Worm (Caenorhabditis elegans): ENCODE measurements around the gene sfxn-1.2.
A peak's percentile ranks its signal among the peaks of the same experiment; 100 is the strongest.

sfxn-1.2 gene

DNA sequence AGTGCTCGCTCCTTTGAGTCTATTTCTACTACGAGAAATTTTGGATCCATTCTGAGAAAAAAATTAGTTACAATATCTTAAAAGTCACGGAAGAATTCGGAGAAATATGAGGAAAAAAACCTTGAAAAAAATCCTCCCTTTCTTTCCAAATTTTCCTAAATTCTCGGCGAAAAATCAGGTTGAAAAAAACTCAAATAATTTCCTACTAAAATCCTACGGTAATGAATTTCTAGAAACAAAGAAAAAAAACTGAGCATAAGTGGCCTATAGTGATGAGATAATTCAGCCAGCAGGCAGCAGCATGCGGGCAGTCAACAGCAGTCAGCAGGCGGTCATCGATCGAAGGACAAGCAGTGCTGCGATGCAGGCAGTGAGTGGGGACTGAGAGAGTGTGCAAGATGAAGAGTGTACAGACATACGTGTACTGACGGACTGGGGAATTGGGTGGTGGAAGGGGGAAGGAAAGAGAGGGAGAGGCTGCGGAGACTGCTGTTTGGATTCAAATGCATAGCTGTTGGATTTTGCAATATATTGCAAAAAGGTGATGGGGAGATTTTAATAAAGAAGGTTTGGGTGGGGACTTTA, 979 bp upstream of the sfxn-1.2 start, which contains the start of gene lir-3:
lir-3 (minus strand) TSS at position 51 of the 585 bp plus-strand sequence.
- TF ChIP-seq F23B12.7 (tag; optimal IDR thresholded peaks at IDR 0.05; ENCODE audit: insufficient read depth), result no peak
- no peak for TF ChIP-seq zim-3 (tag; optimal IDR thresholded peaks at IDR 0.05)
- no peak for TF ChIP-seq rpc-1 (optimal IDR thresholded peaks at IDR 0.05)
- TF ChIP-seq rpc-1 (tag; optimal IDR thresholded peaks at IDR 0.05), result no peak
- no peak for TF ChIP-seq F33H1.4 (GFP tag; IDR thresholded peaks at IDR 0.05)
- TF ChIP-seq mel-28 (tag; optimal IDR thresholded peaks at IDR 0.05; ENCODE audit: borderline replicate concordance), result no peak
- TF ChIP-seq Y79H2A.3 (GFP tag; conservative IDR thresholded peaks at IDR 0.05), result no peak
- no peak for TF ChIP-seq attf-3 (GFP tag; conservative IDR thresholded peaks at IDR 0.05)
- no peak for TF ChIP-seq sptf-2 (GFP tag; optimal IDR thresholded peaks at IDR 0.05)
- TF ChIP-seq B0035.1 (tag; optimal IDR thresholded peaks at IDR 0.05), result no peak
- TF ChIP-seq nhr-179 (tag; optimal IDR thresholded peaks at IDR 0.05), result no peak
- TF ChIP-seq Y56A3A.18 (GFP tag; IDR thresholded peaks at IDR 0.05), result no peak
- TF ChIP-seq madf-6 (GFP tag; IDR thresholded peaks at IDR 0.05), result no peak
- no peak for TF ChIP-seq sea-2 (GFP tag; IDR thresholded peaks at IDR 0.05)
- no peak for TF ChIP-seq ama-1 (optimal IDR thresholded peaks at IDR 0.05)
- TF ChIP-seq ama-1 (GFP tag; optimal IDR thresholded peaks at IDR 0.05), result no peak
- no peak for TF ChIP-seq F52B5.7 (tag; optimal IDR thresholded peaks at IDR 0.05)
- TF ChIP-seq B0336.3 (GFP tag; IDR thresholded peaks at IDR 0.05), result no peak
- no peak for TF ChIP-seq T26A5.8 (tag; optimal IDR thresholded peaks at IDR 0.05)
- TF ChIP-seq ceh-91 (GFP tag; IDR thresholded peaks at IDR 0.05), result no peak
- no peak for TF ChIP-seq Y53G8AR.9 (GFP tag; conservative IDR thresholded peaks at IDR 0.05)
- TF ChIP-seq him-1 (tag; optimal IDR thresholded peaks at IDR 0.05), result no peak
- TF ChIP-seq hlh-12 (tag; optimal IDR thresholded peaks at IDR 0.05), result no peak
- no peak for TF ChIP-seq pha-4 (tag; optimal IDR thresholded peaks at IDR 0.05)
- no peak for TF ChIP-seq ztf-22 (GFP tag; optimal IDR thresholded peaks at IDR 0.05)
- TF ChIP-seq C17E4.6 (GFP tag; IDR thresholded peaks at IDR 0.05), result no peak
- TF ChIP-seq ZK185.1 (tag; optimal IDR thresholded peaks at IDR 0.05; ENCODE audit: poor library complexity, severe bottlenecking), result peak; percentile 43
- TF ChIP-seq nhr-80 (tag; optimal IDR thresholded peaks at IDR 0.05), result peak; percentile 30
- TF ChIP-seq tbp1 (GFP tag; optimal IDR thresholded peaks at IDR 0.05), result no peak
- TF ChIP-seq snpc-3.4 (tag; optimal IDR thresholded peaks at IDR 0.05), result no peak
- no peak for TF ChIP-seq hlh-26 (GFP tag; conservative IDR thresholded peaks at IDR 0.05)
- peak; percentile 34; the same call in 1 of the 2 replicates for TF ChIP-seq mcd-1 (GFP tag; IDR thresholded peaks at IDR 0.05)
- no peak for TF ChIP-seq lin-54 (GFP tag; optimal IDR thresholded peaks at IDR 0.05)
- TF ChIP-seq F39B2.1 (GFP tag; IDR thresholded peaks at IDR 0.05), result no peak
- TF ChIP-seq lsl-1 (GFP tag; optimal IDR thresholded peaks at IDR 0.05), result no peak
- 0 out of 2 replicates have a peak, but pooled peaks have one; percentile 11 for TF ChIP-seq nfyb-1 (GFP tag; IDR thresholded peaks at IDR 0.05)
- no peak for TF ChIP-seq lag-1 (GFP tag; IDR thresholded peaks at IDR 0.05)
- TF ChIP-seq bed-1 (GFP tag; IDR thresholded peaks at IDR 0.05), result no peak
- TF ChIP-seq snpc-4 (GFP tag; optimal IDR thresholded peaks at IDR 0.05), result no peak
- peak in 1 of 4 experiments; percentile 14 for TF ChIP-seq snpc-4 (tag; optimal IDR thresholded peaks at IDR 0.05)
- no peak for TF ChIP-seq lin-40 (tag; optimal IDR thresholded peaks at IDR 0.05)
- TF ChIP-seq dox-1 (GFP tag; IDR thresholded peaks at IDR 0.05), result peak; percentile 19; the same call in 1 of the 2 replicates
- peak; percentile 81 for TF ChIP-seq hmg-1.2 (GFP tag; IDR thresholded peaks at IDR 0.05)
- TF ChIP-seq hrde-1 (tag; optimal IDR thresholded peaks at IDR 0.05; ENCODE audit: borderline replicate concordance), result no peak
- peak; percentile 78 for TF ChIP-seq zfh-2 (GFP tag; conservative IDR thresholded peaks at IDR 0.05)

Data from whole organism, young adult.